Worm (Caenorhabditis elegans): ENCODE results near the gene Y105C5B.9.
A peak's percentile ranks its signal among the peaks of the same experiment; 100 is the strongest.

Gene Y105C5B.9

ce11 chrIV:15933814-15934213 is 3.4 kb downstream of the Y105C5B.9 start, which contains the start of gene srv-16:
srv-16 (minus strand) TSS chrIV:15933914.
- TF ChIP-seq alr-1 (tag; optimal IDR thresholded peaks at IDR 0.05; ENCODE audit: borderline replicate concordance) (no peak), fkh-10 (GFP tag; optimal IDR thresholded peaks at IDR 0.05) (no peak), nhr-12 (tag; optimal IDR thresholded peaks at IDR 0.05) (no peak), unc-62 (GFP tag; optimal IDR thresholded peaks at IDR 0.05) (no peak), fos-1 (tag; optimal IDR thresholded peaks at IDR 0.05) (no peak), nhr-11 (tag; optimal IDR thresholded peaks at IDR 0.05) (no peak), pag-3 (tag; optimal IDR thresholded peaks at IDR 0.05; ENCODE audit: borderline replicate concordance, insufficient read depth) (no peak), swsn-7 (tag; optimal IDR thresholded peaks at IDR 0.05) (no peak), nhr-28 (tag; optimal IDR thresholded peaks at IDR 0.05) (no peak), ceh-88 (GFP tag; IDR thresholded peaks at IDR 0.05) (no peak), unc-30 (tag; optimal IDR thresholded peaks at IDR 0.05) (no peak)

DNA sequence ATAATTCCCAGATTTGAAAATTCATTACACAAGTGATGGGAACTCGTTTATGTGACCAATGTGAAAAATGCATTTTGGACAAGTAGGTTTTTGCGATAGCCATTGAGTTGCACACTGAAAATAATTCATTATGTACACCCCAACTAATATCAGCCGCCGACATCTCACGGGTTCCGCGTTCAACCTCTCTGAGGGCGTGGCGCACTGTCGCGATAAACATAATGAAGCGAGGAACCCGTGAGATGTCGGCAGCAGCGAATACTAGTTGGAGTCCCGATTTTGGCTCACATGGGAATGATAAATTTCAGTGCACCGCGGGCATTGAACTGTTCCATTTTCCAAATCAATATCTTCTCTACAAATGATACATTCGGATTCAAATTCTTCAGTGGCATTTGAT is 6.7 kb downstream of the Y105C5B.9 start:
- TF ChIP-seq efl-1 (optimal IDR thresholded peaks at IDR 0.05), result no peak
- TF ChIP-seq efl-1 (GFP tag; optimal IDR thresholded peaks at IDR 0.05 in 1 of 2), result peak in 1 of 2 experiments; percentile 44
- no peak for TF ChIP-seq nhr-20 (tag; optimal IDR thresholded peaks at IDR 0.05)

ce11 chrIV:15938471-15938870 is 8.1 kb downstream of the Y105C5B.9 start:
- no peak for TF ChIP-seq blmp-1 (tag; optimal IDR thresholded peaks at IDR 0.05)
- no peak for TF ChIP-seq dsc-1 (tag; optimal IDR thresholded peaks at IDR 0.05)
- no peak for TF ChIP-seq nhr-237 (tag; optimal IDR thresholded peaks at IDR 0.05)
- TF ChIP-seq unc-130 (tag; optimal IDR thresholded peaks at IDR 0.05), result no peak
- TF ChIP-seq hlh-4 (tag; optimal IDR thresholded peaks at IDR 0.05), result no peak
- no peak for TF ChIP-seq lin-39 (tag; optimal IDR thresholded peaks at IDR 0.05)
- TF ChIP-seq zip-4 (GFP tag; optimal IDR thresholded peaks at IDR 0.05), result no peak
- TF ChIP-seq ceh-8 (GFP tag; optimal IDR thresholded peaks at IDR 0.05), result no peak

- TF ChIP-seq unc-30 (tag; optimal IDR thresholded peaks at IDR 0.05), result no peak
- TF ChIP-seq unc-86 (tag; optimal IDR thresholded peaks at IDR 0.05), result no peak
- no peak for TF ChIP-seq lin-14 (GFP tag; optimal IDR thresholded peaks at IDR 0.05)
- TF ChIP-seq C34B4.2 (tag; optimal IDR thresholded peaks at IDR 0.05), result no peak
- TF ChIP-seq efl-1 (optimal IDR thresholded peaks at IDR 0.05), result no peak
- peak in 1 of 2 experiments; percentile 18 for TF ChIP-seq efl-1 (GFP tag; optimal IDR thresholded peaks at IDR 0.05 in 1 of 2)
- TF ChIP-seq elt-3 (tag; optimal IDR thresholded peaks at IDR 0.05), result no peak
- no peak for TF ChIP-seq mab-9 (GFP tag; IDR thresholded peaks at IDR 0.05)
Measured at ce11 chrIV:15940811-15941210, 10.4 kb downstream of the Y105C5B.9 start.

DNA sequence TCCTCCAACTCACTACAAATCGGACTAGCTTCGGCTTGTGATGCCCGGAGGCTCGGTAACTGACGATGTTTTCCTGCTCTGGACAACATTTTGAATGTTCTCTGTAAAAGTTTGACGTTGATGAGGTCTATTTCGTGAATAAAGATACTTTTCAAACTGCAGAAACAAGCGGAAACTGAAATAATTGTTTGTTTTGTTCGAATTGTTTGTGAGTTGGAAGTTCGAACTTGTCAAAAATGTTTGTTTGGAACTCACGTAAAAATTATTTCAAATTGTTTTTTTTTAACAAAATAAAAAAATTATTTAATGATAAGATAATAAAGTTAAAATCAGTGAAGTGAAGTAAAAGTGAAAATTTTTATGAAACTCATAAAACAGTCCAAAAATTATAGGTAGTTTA is 11.0 kb downstream of the Y105C5B.9 start, which contains the start of gene Y105C5B.11:
Gene Y105C5B.11 (minus strand): TSS at position 101 of the 400 bp plus-strand sequence.
- TF ChIP-seq elt-3 (tag; optimal IDR thresholded peaks at IDR 0.05) (no peak), unc-130 (tag; optimal IDR thresholded peaks at IDR 0.05) (no peak), ztf-4 (tag; optimal IDR thresholded peaks at IDR 0.05) (no peak), nhr-11 (tag; optimal IDR thresholded peaks at IDR 0.05) (no peak), ztf-11 (tag; optimal IDR thresholded peaks at IDR 0.05) (no peak), Y116A8C.19 (tag; optimal IDR thresholded peaks at IDR 0.05; ENCODE audit: borderline replicate concordance) (no peak), fkh-4 (tag; optimal IDR thresholded peaks at IDR 0.05; ENCODE audit: borderline replicate concordance) (no peak), irx-1 (tag; optimal IDR thresholded peaks at IDR 0.05) (no peak), nhr-85 (tag) (no peak), dsc-1 (tag; optimal IDR thresholded peaks at IDR 0.05) (no peak)

DNA sequence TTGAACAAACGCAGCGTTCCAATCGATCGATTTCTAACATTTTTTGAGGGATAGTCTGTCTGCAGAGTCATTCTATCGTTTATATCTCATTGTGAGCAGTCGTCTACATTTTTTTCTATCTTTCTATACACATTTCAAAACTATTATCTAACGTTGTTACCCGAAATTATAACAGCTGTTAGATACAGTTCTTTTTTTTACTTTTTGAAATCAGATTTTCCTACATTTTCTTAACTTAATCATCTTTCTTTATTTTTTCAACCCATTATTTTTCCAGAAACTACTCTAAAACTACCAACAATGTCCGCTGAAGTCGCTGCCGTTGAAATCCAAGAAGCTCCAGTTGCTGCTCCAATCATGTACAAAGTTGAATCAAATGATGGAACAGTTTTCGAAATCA is 16.1 kb downstream of the Y105C5B.9 start, which contains the start of gene skr-10:
Gene skr-10 (plus strand): TSS at position 301 of the 400 bp plus-strand sequence.
- TF ChIP-seq alr-1 (tag; optimal IDR thresholded peaks at IDR 0.05; ENCODE audit: borderline replicate concordance) (no peak), zag-1 (tag; optimal IDR thresholded peaks at IDR 0.05) (no peak), isw-1 (GFP tag; IDR thresholded peaks at IDR 0.05) (no peak), mdl-1 (tag; optimal IDR thresholded peaks at IDR 0.05) (no peak), nhr-19 (GFP tag; conservative IDR thresholded peaks at IDR 0.05) (no peak)
